Fruit fly (Drosophila melanogaster) whole organism, embryonic: ENCODE measurements around the gene CG44008.
A peak's percentile ranks its signal among the peaks of the same experiment; 100 is the strongest.

ENCODE experiments used
- CG10462 ChIP-seq: fragments of 200-800 bp; sonication (Bioruptor generic); optimal IDR thresholded peaks from 2 replicates; lab custom pipeline; 2016; ENCODE audit warnings: missing biosample characterization, missing genetic modification characterization
- CG12236 ChIP-seq: fragments of 200-800 bp; sonication (Bioruptor generic); optimal IDR thresholded peaks from 2 replicates; lab custom pipeline; 2016; ENCODE audit warnings: missing biosample characterization, missing genetic modification characterization
- CG12942 ChIP-seq: fragments of 200-800 bp; sonication (Bioruptor generic); optimal IDR thresholded peaks from 3 replicates; lab custom pipeline; 2016; ENCODE audit warnings: missing biosample characterization, missing genetic modification characterization
- CG13287 ChIP-seq: fragments of 200-800 bp; sonication (Bioruptor generic); IDR thresholded peaks from 2 replicates; pipeline ENCODE4 v1.3.6; 2022; ENCODE audit warnings: missing biosample characterization, missing genetic modification characterization; ENCODE audit not compliant: partially characterized antibody
- CG16779 ChIP-seq: fragments of 200-800 bp; sonication (Bioruptor generic); IDR thresholded peaks from 2 replicates; pipeline ENCODE4 v1.3.6; 2022; ENCODE audit warnings: missing biosample characterization, missing genetic modification characterization
- CG18599 ChIP-seq: fragments of 200-800 bp; sonication (Bioruptor generic); optimal IDR thresholded peaks from 3 replicates; lab custom pipeline; 2017; ENCODE audit warnings: missing biosample characterization, missing genetic modification characterization, mild to moderate bottlenecking, moderate library complexity, missing genetic modification reagents
- CG30403 ChIP-seq: fragments of 200-800 bp; sonication (Bioruptor generic); optimal IDR thresholded peaks from 3 replicates; lab custom pipeline; 2016; ENCODE audit warnings: missing biosample characterization, missing genetic modification characterization
- CG32772 ChIP-seq: fragments of 200-800 bp; sonication (Bioruptor generic); IDR thresholded peaks from 2 replicates; pipeline ENCODE4 v1.3.6; 2022; ENCODE audit warnings: missing biosample characterization, missing genetic modification characterization
- CG33213 ChIP-seq: fragments of 200-800 bp; sonication (Bioruptor generic); optimal IDR thresholded peaks from 3 replicates; lab custom pipeline; 2016; ENCODE audit warnings: missing biosample characterization, missing genetic modification characterization
- CG3726 ChIP-seq: fragments of 200-800 bp; sonication (Bioruptor generic); IDR thresholded peaks from 3 replicates; pipeline ENCODE4, ENCODE4 v1.3.6; 2022; ENCODE audit warnings: missing biosample characterization, missing genetic modification characterization
- CG4617 ChIP-seq: fragments of 200-800 bp; sonication (Bioruptor generic); optimal IDR thresholded peaks from 3 replicates; lab custom pipeline; 2016; ENCODE audit warnings: missing biosample characterization, missing genetic modification characterization, borderline replicate concordance
- CG5953 ChIP-seq: fragments of 200-800 bp; sonication (Bioruptor generic); IDR thresholded peaks from 2 replicates; pipeline ENCODE4 v1.3.6; 2022; ENCODE audit warnings: missing biosample characterization, missing genetic modification characterization
- CG6175 ChIP-seq: fragments of 200-800 bp; sonication (Bioruptor generic); IDR thresholded peaks from 3 replicates; pipeline ENCODE4 v1.3.6; 2022; ENCODE audit warnings: missing biosample characterization, missing genetic modification characterization
- CG6683 ChIP-seq: fragments of 200-800 bp; sonication (Bioruptor generic); optimal IDR thresholded peaks from 2 replicates; lab custom pipeline; 2017; ENCODE audit warnings: missing biosample characterization, mild to moderate bottlenecking, missing genetic modification characterization, missing genetic modification reagents
- CG7372 ChIP-seq: fragments of 200-800 bp; sonication (Bioruptor generic); IDR thresholded peaks from 2 replicates; pipeline ENCODE4 v1.3.6; 2022; ENCODE audit warnings: missing biosample characterization, missing genetic modification characterization
- CG9437 ChIP-seq: fragments of 200-800 bp; sonication (Bioruptor generic); optimal IDR thresholded peaks from 2 replicates; lab custom pipeline; 2018; ENCODE audit warnings: missing biosample characterization, mild to moderate bottlenecking, missing genetic modification characterization
- CHES-1-like ChIP-seq: fragments of 200-800 bp; sonication (Bioruptor generic); optimal IDR thresholded peaks from 2 replicates; lab custom pipeline; 2016; ENCODE audit warnings: missing biosample characterization, missing genetic modification characterization
- D19A ChIP-seq: fragments of 200-800 bp; optimal IDR thresholded peaks from 3 replicates; lab custom pipeline; 2019; ENCODE audit warnings: missing biosample characterization, mild to moderate bottlenecking, missing genetic modification characterization, moderate library complexity
- Dbx ChIP-seq: fragments of 200-800 bp; sonication (Bioruptor generic); IDR thresholded peaks from 3 replicates; pipeline ENCODE4 v1.3.6; 2022; ENCODE audit warnings: missing biosample characterization, missing genetic modification characterization
- Drgx ChIP-seq: fragments of 200-800 bp; sonication (Bioruptor generic); IDR thresholded peaks from 2 replicates; pipeline ENCODE4 v1.3.6; 2022; ENCODE audit warnings: missing biosample characterization, missing genetic modification characterization
- Ets65A ChIP-seq: fragments of 200-800 bp; sonication (Bioruptor generic); peaks from one replicate; lab custom pipeline; 2016; ENCODE audit warnings: missing biosample characterization, missing genetic modification characterization
- Fer2 ChIP-seq: fragments of 200-800 bp; sonication (Bioruptor generic); optimal IDR thresholded peaks from 2 replicates; lab custom pipeline; 2018; ENCODE audit warnings: missing biosample characterization, mild to moderate bottlenecking, missing genetic modification characterization, moderate library complexity
- Mrtf ChIP-seq: fragments of 200-800 bp; sonication (Bioruptor generic); IDR thresholded peaks from 3 replicates; pipeline ENCODE4 v1.3.6; 2022; ENCODE audit warnings: missing biosample characterization, missing genetic modification characterization
- Nf-YA ChIP-seq: fragments of 200-800 bp; sonication (Bioruptor generic); IDR thresholded peaks from 2 replicates; pipeline ENCODE4 v1.3.6; 2022; ENCODE audit warnings: missing biosample characterization, missing genetic modification characterization
- Nf-YC ChIP-seq: fragments of 200-800 bp; optimal IDR thresholded peaks from 3 replicates; lab custom pipeline; 2019; ENCODE audit warnings: missing biosample characterization, mild to moderate bottlenecking, missing genetic modification characterization, moderate library complexity
- Ravus ChIP-seq: fragments of 200-800 bp; sonication (Bioruptor generic); IDR thresholded peaks from 2 replicates; pipeline ENCODE4 v1.3.6; 2022; ENCODE audit warnings: missing biosample characterization, missing genetic modification characterization
- Scr ChIP-seq: fragments of 200-800 bp; sonication (Bioruptor generic); IDR thresholded peaks from 2 replicates; pipeline ENCODE4 v1.3.6; 2022; ENCODE audit warnings: missing biosample characterization, missing genetic modification characterization; ENCODE audit not compliant: partially characterized antibody
- Sry-β ChIP-seq: fragments of 200-800 bp; sonication (Bioruptor generic); optimal IDR thresholded peaks from 2 replicates; lab custom pipeline; 2018; ENCODE audit warnings: missing biosample characterization, mild to moderate bottlenecking, missing genetic modification characterization, moderate library complexity
- Xbp1 ChIP-seq: fragments of 200-800 bp; sonication (Bioruptor generic); optimal IDR thresholded peaks from 3 replicates; lab custom pipeline; 2016; ENCODE audit warnings: missing biosample characterization, mild to moderate bottlenecking, missing genetic modification characterization
- ase ChIP-seq: fragments of 200-800 bp; sonication (Bioruptor generic); IDR thresholded peaks from 3 replicates; pipeline ENCODE4 v1.3.6; 2022; ENCODE audit warnings: missing biosample characterization, missing genetic modification characterization
- ato ChIP-seq: fragments of 200-800 bp; sonication (Bioruptor generic); IDR thresholded peaks from 2 replicates; pipeline ENCODE4 v1.3.6; 2022; ENCODE audit warnings: missing biosample characterization, missing genetic modification characterization; ENCODE audit not compliant: partially characterized antibody
- chif ChIP-seq, 2 experiments: fragments of 200-800 bp; sonication (Bioruptor generic); optimal IDR thresholded peaks; 3 replicates each; lab custom pipeline; 2016; ENCODE audit warnings: missing biosample characterization in 2 of 2, missing genetic modification characterization in 2 of 2
- dati ChIP-seq: fragments of 200-800 bp; sonication (Bioruptor generic); IDR thresholded peaks from 2 replicates; pipeline ENCODE4 v1.3.6; 2022; ENCODE audit warnings: missing biosample characterization, missing genetic modification characterization
- eyg ChIP-seq: fragments of 200-800 bp; sonication (Bioruptor generic); optimal IDR thresholded peaks from 3 replicates; lab custom pipeline; 2016; ENCODE audit warnings: missing biosample characterization, missing genetic modification characterization
- fd3F ChIP-seq: fragments of 200-800 bp; sonication (Bioruptor generic); optimal IDR thresholded peaks from 2 replicates; lab custom pipeline; 2018; ENCODE audit warnings: missing biosample characterization, mild to moderate bottlenecking, missing genetic modification characterization, moderate library complexity
- fd96Cb ChIP-seq: fragments of 200-800 bp; sonication (Bioruptor generic); optimal IDR thresholded peaks from 2 replicates; lab custom pipeline; 2018; ENCODE audit warnings: missing biosample characterization, mild to moderate bottlenecking, missing genetic modification characterization, moderate library complexity
- kay ChIP-seq: fragments of 200-800 bp; sonication (Bioruptor generic); optimal IDR thresholded peaks from 2 replicates; lab custom pipeline; 2016; ENCODE audit warnings: missing biosample characterization, missing genetic modification characterization
- klu ChIP-seq: fragments of 200-800 bp; sonication (Bioruptor generic); IDR thresholded peaks from 2 replicates; pipeline ENCODE4 v1.3.6; 2022; ENCODE audit warnings: missing biosample characterization, missing genetic modification characterization
- nmo ChIP-seq: fragments of 200-800 bp; sonication (Bioruptor generic); optimal IDR thresholded peaks from 2 replicates; lab custom pipeline; 2018; ENCODE audit warnings: missing biosample characterization, mild to moderate bottlenecking, missing genetic modification characterization, moderate library complexity
- odd ChIP-seq: fragments of 200-800 bp; sonication (Bioruptor generic); optimal IDR thresholded peaks from 2 replicates; lab custom pipeline; 2017; ENCODE audit warnings: missing biosample characterization, mild to moderate bottlenecking, missing genetic modification characterization
- p53 ChIP-seq: fragments of 200-800 bp; sonication (Bioruptor generic); optimal IDR thresholded peaks from 2 replicates; lab custom pipeline; 2016; ENCODE audit warnings: missing biosample characterization, missing genetic modification characterization
- prd ChIP-seq, 3 experiments: fragments of >200 bp in 2 of 3; fragments of 200-800 bp in 1 of 3; sonication (Bioruptor generic) in 1 of 3; optimal IDR thresholded peaks in 2 of 3; IDR thresholded peaks in 1 of 3; 2 replicates in 2 of 3; 3 replicates in 1 of 3; pipeline versions ENCODE4 v1.3.6 to Lab custom; 2017 to 2022; ENCODE audit warnings: missing biosample characterization in 1 of 3, missing genetic modification characterization in 1 of 3
- pum ChIP-seq: fragments of 200-800 bp; sonication (Bioruptor generic); optimal IDR thresholded peaks from 2 replicates; lab custom pipeline; 2016; ENCODE audit warnings: missing biosample characterization, missing genetic modification characterization
- pzg ChIP-seq: fragments of 200-800 bp; sonication (Bioruptor generic); optimal IDR thresholded peaks from 3 replicates; lab custom pipeline; 2018; ENCODE audit warnings: missing biosample characterization, mild to moderate bottlenecking, missing genetic modification characterization, moderate library complexity
- rib ChIP-seq: fragments of 200-800 bp; sonication (Bioruptor generic); IDR thresholded peaks from 2 replicates; pipeline ENCODE4 v1.3.6; 2022; ENCODE audit warnings: missing biosample characterization, missing genetic modification characterization
- row ChIP-seq: fragments of 200-800 bp; sonication (Bioruptor generic); IDR thresholded peaks from 3 replicates; pipeline ENCODE4 v1.3.6; 2022; ENCODE audit warnings: missing biosample characterization, missing genetic modification characterization
- scrt ChIP-seq: fragments of 200-800 bp; sonication (Bioruptor generic); optimal IDR thresholded peaks from 2 replicates; lab custom pipeline; 2018; ENCODE audit warnings: missing biosample characterization, mild to moderate bottlenecking, missing genetic modification characterization, moderate library complexity
- sim ChIP-seq: fragments of 200-800 bp; sonication (Bioruptor generic); IDR thresholded peaks from 2 replicates; pipeline ENCODE4 v1.3.6; 2022; ENCODE audit warnings: missing biosample characterization, missing genetic modification characterization
- sob ChIP-seq: fragments of 200-800 bp; sonication (Bioruptor generic); IDR thresholded peaks from 2 replicates; pipeline ENCODE4 v1.3.6; 2022; ENCODE audit warnings: missing biosample characterization, missing genetic modification characterization
- vnd ChIP-seq: fragments of 200-800 bp; sonication (Bioruptor generic); IDR thresholded peaks from 3 replicates; pipeline ENCODE4 v1.3.6; 2022; ENCODE audit warnings: missing biosample characterization, missing genetic modification characterization; ENCODE audit not compliant: partially characterized antibody
- yki ChIP-seq: fragments of >200 bp; optimal IDR thresholded peaks from 3 replicates; lab custom pipeline; 2018

CG44008 gene

dm6 chr2L:11845159-11845788 is 3.0 kb upstream of the CG44008 start (continued):
- TF ChIP-seq CG33213 (GFP tag; lab: Kevin White, UChicago), result no peak
- no peak for TF ChIP-seq CG9437 (GFP tag; lab: Kevin White, UChicago)
- TF ChIP-seq sim, result no peak
- TF ChIP-seq prd (optimal IDR thresholded peaks at IDR 0.05; lab: Kevin White, UChicago), result no peak
- no peak for TF ChIP-seq prd (GFP tag; IDR thresholded peaks at IDR 0.05; lab: Robert Waterston, UW)
- TF ChIP-seq CG6175 (GFP tag; lab: Robert Waterston, UW), result no peak
- TF ChIP-seq Nf-YA (GFP tag; lab: Robert Waterston, UW), result peak; percentile 30; the same call in 1 of the 2 replicates
- no peak for TF ChIP-seq nmo
- no peak for TF ChIP-seq row
- TF ChIP-seq rib (GFP tag; lab: Robert Waterston, UW), result no peak
- TF ChIP-seq CG32772, result no peak
- TF ChIP-seq Drgx (GFP tag; lab: Robert Waterston, UW), result no peak
- TF ChIP-seq chif (GFP tag; optimal IDR thresholded peaks at IDR 0.05; lab: Kevin White, UChicago), result no peak
- no peak for TF ChIP-seq D19A (tag; lab: Kevin White, UChicago)
- TF ChIP-seq fd3F (GFP tag; lab: Kevin White, UChicago), result no peak
- TF ChIP-seq pum, result no peak
- TF ChIP-seq CG7372 (GFP tag; lab: Robert Waterston, UW), result no peak
- no peak for TF ChIP-seq CHES-1-like (GFP tag; lab: Kevin White, UChicago)
- TF ChIP-seq kay (GFP tag; lab: Kevin White, UChicago), result no peak
- no peak for TF ChIP-seq Mrtf
- TF ChIP-seq p53 (GFP tag; lab: Kevin White, UChicago), result no peak
- no peak for TF ChIP-seq CG12942 (GFP tag; lab: Kevin White, UChicago)
- no peak for TF ChIP-seq Ets65A (GFP tag; lab: Kevin White, UChicago)
- TF ChIP-seq pzg (GFP tag; lab: Kevin White, UChicago), result no peak
- no peak for TF ChIP-seq CG10462 (GFP tag; lab: Kevin White, UChicago)
- no peak for TF ChIP-seq CG4617 (GFP tag; lab: Kevin White, UChicago)
- TF ChIP-seq Xbp1, result no peak
- no peak for TF ChIP-seq scrt
- TF ChIP-seq eyg (GFP tag; lab: Kevin White, UChicago), result peak; percentile 11
- no peak for TF ChIP-seq CG18599 (GFP tag; lab: Kevin White, UChicago)
- no peak for TF ChIP-seq vnd (GFP tag; lab: Robert Waterston, UW)
- no peak for TF ChIP-seq klu (GFP tag; lab: Robert Waterston, UW)
- TF ChIP-seq sob (GFP tag; lab: Robert Waterston, UW), result peak; percentile 30; the same call in 1 of the 2 replicates
- no peak for TF ChIP-seq Scr (GFP tag; lab: Robert Waterston, UW)
- TF ChIP-seq Fer2 (tag; lab: Kevin White, UChicago), result no peak
- no peak for TF ChIP-seq Nf-YC
- TF ChIP-seq dati (GFP tag; lab: Robert Waterston, UW), result no peak
- no peak for TF ChIP-seq Ravus
- no peak for TF ChIP-seq Sry-β (GFP tag; lab: Kevin White, UChicago)
- TF ChIP-seq ase (GFP tag; lab: Robert Waterston, UW), result no peak
- TF ChIP-seq CG3726 (GFP tag; lab: Robert Waterston, UW), result no peak
- no peak for TF ChIP-seq Dbx (GFP tag; lab: Robert Waterston, UW)
- TF ChIP-seq CG5953 (GFP tag; lab: Robert Waterston, UW), result no peak
- TF ChIP-seq CG6683 (GFP tag; lab: Kevin White, UChicago), result no peak
- no peak for TF ChIP-seq CG16779 (GFP tag; lab: Robert Waterston, UW)
- no peak for TF ChIP-seq yki (lab: Kevin White, UChicago)
- TF ChIP-seq odd (GFP tag; lab: Kevin White, UChicago), result no peak
- TF ChIP-seq ato (GFP tag; lab: Robert Waterston, UW), result no peak
- no peak for TF ChIP-seq CG30403
- no peak for TF ChIP-seq CG13287
- no peak for TF ChIP-seq CG12236 (GFP tag; lab: Kevin White, UChicago)
- no peak for TF ChIP-seq fd96Cb
